Worm (Caenorhabditis elegans): Measurements from ENCODE around the gene gpla-1.

- TF ChIP-seq klf-2 (GFP tag; conservative IDR thresholded peaks at IDR 0.05) (no peak), T22C8.4 (GFP tag; IDR thresholded peaks at IDR 0.05) (no peak), ztf-29 (GFP tag; IDR thresholded peaks at IDR 0.05) (no peak), ref-1 (GFP tag; conservative IDR thresholded peaks at IDR 0.05) (no peak), cog-1 (tag; optimal IDR thresholded peaks at IDR 0.05) (no peak), flt-1 (GFP tag; IDR thresholded peaks at IDR 0.05) (no peak), tab-1 (GFP tag; IDR thresholded peaks at IDR 0.05) (no peak), med-1 (GFP tag; optimal IDR thresholded peaks at IDR 0.05; ENCODE audit: insufficient read depth) (no peak)
Measured at ce11 chrV:11949509-11950117, 12.0 kb upstream of the gpla-1 start.

All from whole organism, midembryonic.